Worm (Caenorhabditis elegans) whole organism, L3 larva: ENCODE measurements around the gene str-20.

Source experiments
- elt-1 ChIP-seq: fragments of 150-350 bp; optimal IDR thresholded peaks from 2 replicates; lab custom pipeline; 2014; ENCODE audit warnings: missing biosample characterization, missing genetic modification characterization
- fkh-2 ChIP-seq: fragments of 150-350 bp; optimal IDR thresholded peaks from 2 replicates; lab custom pipeline; 2014; ENCODE audit warnings: missing biosample characterization, missing genetic modification reagents, missing genetic modification characterization
- lin-39 ChIP-seq: fragments of 150-350 bp; optimal IDR thresholded peaks from 2 replicates; lab custom pipeline; 2018; ENCODE audit warnings: missing biosample characterization, missing genetic modification reagents, missing genetic modification characterization
- nhr-11 ChIP-seq: fragments of 150-350 bp; optimal IDR thresholded peaks from 2 replicates; lab custom pipeline; 2014; ENCODE audit warnings: missing biosample characterization, missing genetic modification characterization
- nhr-23 ChIP-seq: fragments of 150-350 bp; optimal IDR thresholded peaks from 2 replicates; lab custom pipeline; 2014; ENCODE audit warnings: missing biosample characterization, missing genetic modification reagents, missing genetic modification characterization
- nhr-25 ChIP-seq: sonication (generic microtip); optimal IDR thresholded peaks from 2 replicates; lab custom pipeline; 2017; ENCODE audit warnings: missing biosample characterization, missing genetic modification characterization

str-20 gene

ce11 chrV:804485-804884 lies 48.2 kb downstream of the str-20 start, which contains the start of gene nhr-270:
Gene nhr-270, minus strand, starts transcription at chrV:804741.
- no peak for TF ChIP-seq lin-39 (tag; lab: Kevin White, UChicago)
- peak; percentile 0 for TF ChIP-seq nhr-25 (tag; lab: Kevin White, UChicago)
- TF ChIP-seq nhr-11 (tag; lab: Kevin White, UChicago): no peak
- TF ChIP-seq elt-1 (tag; lab: Kevin White, UChicago): peak; percentile 7
- peak; percentile 2 for TF ChIP-seq nhr-23 (tag; lab: Kevin White, UChicago)
- TF ChIP-seq fkh-2 (tag; lab: Kevin White, UChicago): no peak
